Worm (Caenorhabditis elegans) whole organism, mixed stage, embryonic: ENCODE measurements around the gene col-74.

Experiments
- M03D4.4 ChIP-seq: sonication (generic microtip); optimal IDR thresholded peaks from 2 replicates; lab custom pipeline; 2017; ENCODE audit warnings: mild to moderate bottlenecking, missing genetic modification characterization, missing compliant biosample characterization
- bed-3 ChIP-seq: fragments of 200-800 bp; sonication (Bioruptor generic); optimal IDR thresholded peaks from 3 replicates; lab custom pipeline; 2018; ENCODE audit warnings: mild to moderate bottlenecking, missing genetic modification characterization, moderate library complexity, missing compliant biosample characterization
- blmp-1 ChIP-seq: fragments of 150-350 bp; optimal IDR thresholded peaks from 2 replicates; lab custom pipeline; 2014; ENCODE audit warnings: missing biosample characterization, missing genetic modification characterization
- ceh-39 ChIP-seq: fragments of 150-350 bp; optimal IDR thresholded peaks from 2 replicates; lab custom pipeline; 2014; ENCODE audit warnings: missing biosample characterization, missing genetic modification characterization
- ceh-83 ChIP-seq: fragments of 200-800 bp; sonication (Bioruptor generic); optimal IDR thresholded peaks from 2 replicates; lab custom pipeline; 2018; ENCODE audit warnings: mild to moderate bottlenecking, missing genetic modification characterization, missing compliant biosample characterization
- ces-1 ChIP-seq: fragments of 150-350 bp; optimal IDR thresholded peaks from 2 replicates; lab custom pipeline; 2014; ENCODE audit warnings: missing biosample characterization, missing genetic modification reagents, missing genetic modification characterization
- cnd-1 ChIP-seq: fragments of 200-800 bp; sonication (Bioruptor generic); optimal IDR thresholded peaks from 2 replicates; lab custom pipeline; 2018; ENCODE audit warnings: mild to moderate bottlenecking, missing genetic modification characterization, missing compliant biosample characterization
- drap-1 ChIP-seq: fragments of 200-800 bp; sonication (Bioruptor generic); optimal IDR thresholded peaks from 3 replicates; lab custom pipeline; 2018; ENCODE audit warnings: mild to moderate bottlenecking, missing genetic modification characterization, missing compliant biosample characterization
- elt-1 ChIP-seq: sonication (generic microtip); optimal IDR thresholded peaks from 2 replicates; lab custom pipeline; 2017; ENCODE audit warnings: missing genetic modification characterization, mild to moderate bottlenecking, missing compliant biosample characterization, antibody characterized with exemption, moderate library complexity, borderline replicate concordance; ENCODE audit not compliant: insufficient read depth
- elt-3 ChIP-seq: fragments of 150-350 bp; optimal IDR thresholded peaks from 2 replicates; lab custom pipeline; 2014; ENCODE audit warnings: missing biosample characterization, missing genetic modification characterization
- flh-1 ChIP-seq: fragments of 200-800 bp; sonication (Bioruptor generic); optimal IDR thresholded peaks from 2 replicates; lab custom pipeline; 2018; ENCODE audit warnings: mild to moderate bottlenecking, missing genetic modification characterization, moderate library complexity, missing compliant biosample characterization
- ham-2 ChIP-seq: fragments of 200-800 bp; sonication (Bioruptor generic); optimal IDR thresholded peaks from 2 replicates; lab custom pipeline; 2018; ENCODE audit warnings: mild to moderate bottlenecking, missing genetic modification characterization, missing compliant biosample characterization
- hlh-1 ChIP-seq: fragments of 150-350 bp; optimal IDR thresholded peaks from 2 replicates; lab custom pipeline; 2014; ENCODE audit warnings: missing biosample characterization, missing genetic modification reagents, missing genetic modification characterization
- lin-13 ChIP-seq: fragments of 150-350 bp; optimal IDR thresholded peaks from 2 replicates; lab custom pipeline; 2014; ENCODE audit warnings: missing biosample characterization, missing genetic modification characterization
- lin-32 ChIP-seq: fragments of 200-800 bp; sonication (Bioruptor generic); optimal IDR thresholded peaks from 2 replicates; lab custom pipeline; 2018; ENCODE audit warnings: mild to moderate bottlenecking, missing genetic modification characterization, missing compliant biosample characterization
- lsy-2 ChIP-seq: fragments of 150-350 bp; optimal IDR thresholded peaks from 2 replicates; lab custom pipeline; 2014; ENCODE audit warnings: missing biosample characterization, missing genetic modification characterization
- mab-5 ChIP-seq: fragments of 150-350 bp; optimal IDR thresholded peaks from 2 replicates; lab custom pipeline; 2014; ENCODE audit warnings: missing biosample characterization, missing genetic modification characterization
- mep-1 ChIP-seq: fragments of 150-350 bp; optimal IDR thresholded peaks from 2 replicates; lab custom pipeline; 2017; ENCODE audit warnings: missing biosample characterization, missing genetic modification reagents, missing genetic modification characterization, inconsistent platforms
- mls-2 ChIP-seq: sonication (generic microtip); optimal IDR thresholded peaks from 2 replicates; lab custom pipeline; 2016; ENCODE audit warnings: mild to moderate bottlenecking, missing genetic modification characterization, moderate library complexity, missing compliant biosample characterization
- nhr-12 ChIP-seq: fragments of 150-350 bp; optimal IDR thresholded peaks from 2 replicates; lab custom pipeline; 2014; ENCODE audit warnings: missing biosample characterization, missing genetic modification characterization
- nhr-2 ChIP-seq: fragments of 150-350 bp; optimal IDR thresholded peaks from 2 replicates; lab custom pipeline; 2014; ENCODE audit warnings: missing biosample characterization, missing genetic modification characterization
- nhr-237 ChIP-seq: fragments of 150-350 bp; optimal IDR thresholded peaks from 2 replicates; lab custom pipeline; 2014; ENCODE audit warnings: missing biosample characterization, missing genetic modification characterization
- nhr-28 ChIP-seq: fragments of 150-350 bp; optimal IDR thresholded peaks from 2 replicates; lab custom pipeline; 2014; ENCODE audit warnings: missing biosample characterization, missing genetic modification characterization
- nhr-76 ChIP-seq: sonication (generic microtip); optimal IDR thresholded peaks from 2 replicates; lab custom pipeline; 2017; ENCODE audit warnings: missing biosample characterization, missing genetic modification characterization
- sem-2 ChIP-seq: fragments of 200-800 bp; sonication (Bioruptor generic); optimal IDR thresholded peaks from 2 replicates; lab custom pipeline; 2018; ENCODE audit warnings: mild to moderate bottlenecking, missing genetic modification characterization, missing compliant biosample characterization
- snpc-4 ChIP-seq: fragments of 150-350 bp; optimal IDR thresholded peaks from 2 replicates; lab custom pipeline; 2014; ENCODE audit warnings: missing biosample characterization, missing genetic modification characterization
- sptf-1 ChIP-seq: sonication (generic microtip); optimal IDR thresholded peaks from 2 replicates; lab custom pipeline; 2017; ENCODE audit warnings: mild to moderate bottlenecking, missing genetic modification characterization, moderate library complexity, missing compliant biosample characterization
- tbx-8 ChIP-seq: fragments of 200-800 bp; sonication (Bioruptor generic); optimal IDR thresholded peaks from 2 replicates; lab custom pipeline; 2018; ENCODE audit warnings: mild to moderate bottlenecking, missing genetic modification characterization, moderate library complexity, missing compliant biosample characterization
- unc-120 ChIP-seq: sonication (generic microtip); optimal IDR thresholded peaks from 2 replicates; lab custom pipeline; 2017; ENCODE audit warnings: missing genetic modification characterization, missing compliant biosample characterization; ENCODE audit not compliant: poor library complexity, severe bottlenecking
- unc-39 ChIP-seq: fragments of 150-350 bp; optimal IDR thresholded peaks from 2 replicates; lab custom pipeline; 2014; ENCODE audit warnings: missing biosample characterization, missing genetic modification characterization
- zip-8 ChIP-seq: fragments of 150-350 bp; optimal IDR thresholded peaks from 2 replicates; lab custom pipeline; 2014; ENCODE audit warnings: missing biosample characterization, missing genetic modification characterization
- ztf-11 ChIP-seq: fragments of 150-350 bp; optimal IDR thresholded peaks from 2 replicates; lab custom pipeline; 2014; ENCODE audit warnings: missing biosample characterization, missing genetic modification characterization

Gene col-74

DNA sequence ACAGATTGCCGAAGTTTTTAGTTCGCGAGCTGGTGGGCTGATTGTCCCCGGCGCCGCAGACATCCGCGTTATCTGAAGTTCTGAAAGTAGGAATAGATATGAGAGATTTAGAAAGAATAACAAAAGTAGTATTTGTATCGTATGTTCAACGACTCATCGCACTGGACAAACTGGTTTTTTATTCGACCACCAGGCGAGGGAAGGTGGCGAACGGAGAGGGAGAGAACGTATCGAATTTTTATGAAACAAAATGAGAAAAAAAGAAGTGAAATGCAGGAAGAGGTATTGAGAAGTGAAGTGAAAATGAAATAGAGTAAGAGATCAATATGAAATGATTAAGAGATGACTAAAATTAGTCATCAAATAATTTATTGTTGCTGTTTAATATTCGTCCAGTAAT lies 2.8 kb upstream of the col-74 start, which contains the start of gene tbc-2:
Gene tbc-2 (minus strand): TSS at position 80 of the 400 bp plus-strand sequence.
- TF ChIP-seq nhr-12 (tag; lab: Kevin White, UChicago) (no peak), mls-2 (tag; lab: Kevin White, UChicago) (no peak), blmp-1 (tag; lab: Kevin White, UChicago) (no peak), ztf-11 (tag; lab: Kevin White, UChicago) (no peak), snpc-4 (no peak), elt-1 (tag; lab: Kevin White, UChicago) (no peak), mab-5 (no peak), ceh-83 (GFP tag; lab: Kevin White, UChicago) (no peak), elt-3 (tag; lab: Kevin White, UChicago) (no peak), zip-8 (no peak), M03D4.4 (tag; lab: Kevin White, UChicago) (no peak), lin-32 (no peak), nhr-237 (no peak), hlh-1 (tag; lab: Kevin White, UChicago) (no peak), drap-1 (GFP tag; lab: Kevin White, UChicago) (no peak), ces-1 (no peak), unc-120 (tag; lab: Kevin White, UChicago) (no peak), lin-13 (tag; lab: Kevin White, UChicago) (no peak)

DNA sequence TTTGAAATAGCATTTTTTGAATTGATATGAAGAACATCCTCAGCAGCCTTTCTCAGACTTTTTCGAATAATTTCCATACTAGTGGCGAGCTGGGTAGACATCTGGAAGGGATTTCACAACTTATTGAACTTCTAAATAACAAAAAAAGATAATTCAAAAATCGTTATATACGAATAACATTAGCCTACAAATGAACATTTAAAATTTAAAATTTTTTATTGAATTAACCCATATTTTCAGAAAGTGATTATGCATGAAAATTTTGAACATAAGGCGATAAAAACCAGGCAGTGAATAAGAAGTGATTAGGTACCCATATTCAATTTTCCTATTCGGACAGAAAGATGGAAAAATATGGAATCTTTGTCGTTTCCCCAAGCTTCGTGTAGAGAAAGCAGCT lies 1.7 kb upstream of the col-74 start, which contains the start of gene ZK1248.11:
Gene ZK1248.11 (minus strand): TSS at position 101 of the 400 bp plus-strand sequence.
- TF ChIP-seq tbx-8 (no peak), nhr-28 (tag; lab: Kevin White, UChicago) (no peak), lsy-2 (tag; lab: Kevin White, UChicago) (no peak), ceh-83 (GFP tag; lab: Kevin White, UChicago) (no peak), blmp-1 (tag; lab: Kevin White, UChicago) (no peak), nhr-76 (tag; lab: Kevin White, UChicago) (no peak), drap-1 (GFP tag; lab: Kevin White, UChicago) (no peak), ztf-11 (tag; lab: Kevin White, UChicago) (no peak)

DNA sequence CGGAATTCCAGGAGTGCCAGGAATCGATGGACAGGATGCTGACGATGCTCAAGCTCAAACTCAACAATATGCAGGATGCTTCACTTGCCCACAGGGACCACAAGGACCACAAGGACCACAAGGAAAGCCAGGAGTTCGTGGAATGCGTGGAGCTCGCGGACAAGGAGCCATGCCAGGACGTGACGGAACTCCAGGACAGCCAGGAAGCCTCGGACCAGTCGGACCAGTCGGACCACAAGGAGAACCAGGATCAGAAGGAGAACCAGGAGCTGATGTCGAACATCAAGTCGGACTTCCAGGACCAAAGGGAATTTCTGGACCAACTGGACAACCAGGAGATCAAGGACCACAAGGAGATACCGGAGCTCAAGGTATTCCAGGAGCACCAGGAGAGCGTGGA lies 1.2 kb downstream of the col-74 start:
- TF ChIP-seq flh-1 (GFP tag; lab: Kevin White, UChicago) (no peak), nhr-12 (tag; lab: Kevin White, UChicago) (no peak), lsy-2 (tag; lab: Kevin White, UChicago) (no peak), elt-1 (tag; lab: Kevin White, UChicago) (no peak), nhr-28 (tag; lab: Kevin White, UChicago) (no peak), unc-120 (tag; lab: Kevin White, UChicago) (no peak), ceh-39 (tag; lab: Kevin White, UChicago) (no peak), bed-3 (GFP tag; lab: Kevin White, UChicago) (no peak), nhr-2 (tag; lab: Kevin White, UChicago) (no peak), drap-1 (GFP tag; lab: Kevin White, UChicago) (no peak), M03D4.4 (tag; lab: Kevin White, UChicago) (no peak), mls-2 (tag; lab: Kevin White, UChicago) (no peak), unc-39 (tag; lab: Kevin White, UChicago) (no peak), ham-2 (GFP tag; lab: Kevin White, UChicago) (no peak), nhr-76 (tag; lab: Kevin White, UChicago) (no peak), mep-1 (no peak)

- TF ChIP-seq nhr-28 (tag; lab: Kevin White, UChicago): no peak
- TF ChIP-seq ztf-11 (tag; lab: Kevin White, UChicago): no peak
- no peak for TF ChIP-seq tbx-8
- no peak for TF ChIP-seq ceh-83 (GFP tag; lab: Kevin White, UChicago)
Observed at ce11 chrII:5833136-5833535, 3.0 kb downstream of the col-74 start, which contains the start of gene gtap-1. Gene gtap-1, minus strand, starts transcription at chrII:5833236.

ce11 chrII:5835146-5835545 lies 5.0 kb downstream of the col-74 start:
- TF ChIP-seq M03D4.4 (tag; lab: Kevin White, UChicago) (no peak), ceh-39 (tag; lab: Kevin White, UChicago) (no peak), lin-32 (no peak), sem-2 (no peak), cnd-1 (tag; lab: Kevin White, UChicago) (no peak), nhr-12 (tag; lab: Kevin White, UChicago) (no peak), sptf-1 (tag; lab: Kevin White, UChicago) (no peak)
